Fruit fly (Drosophila melanogaster) whole organism, wandering third instar larva: ENCODE data around the gene Rac2.

Experiments used
- CrebA ChIP-seq: fragments of 200-800 bp; sonication (Bioruptor generic); optimal IDR thresholded peaks from 2 replicates; lab custom pipeline; 2016; ENCODE audit warnings: missing biosample characterization, mild to moderate bottlenecking, missing genetic modification characterization, borderline replicate concordance
- fru ChIP-seq: fragments of 200-800 bp; sonication (Bioruptor generic); optimal IDR thresholded peaks from 3 replicates; lab custom pipeline; 2016; ENCODE audit warnings: missing biosample characterization, mild to moderate bottlenecking, missing genetic modification characterization
- h ChIP-seq: fragments of 200-800 bp; sonication (Bioruptor generic); optimal IDR thresholded peaks from 3 replicates; lab custom pipeline; 2016; ENCODE audit warnings: missing biosample characterization, mild to moderate bottlenecking, missing genetic modification characterization
- sage ChIP-seq: fragments of 200-800 bp; sonication (Bioruptor generic); optimal IDR thresholded peaks from 2 replicates; lab custom pipeline; 2016; ENCODE audit warnings: missing biosample characterization, mild to moderate bottlenecking, missing genetic modification characterization
- usp ChIP-seq: fragments of >200 bp; optimal IDR thresholded peaks from 2 replicates; lab custom pipeline; 2017; ENCODE audit warnings: missing biosample characterization, missing genetic modification characterization

DNA sequence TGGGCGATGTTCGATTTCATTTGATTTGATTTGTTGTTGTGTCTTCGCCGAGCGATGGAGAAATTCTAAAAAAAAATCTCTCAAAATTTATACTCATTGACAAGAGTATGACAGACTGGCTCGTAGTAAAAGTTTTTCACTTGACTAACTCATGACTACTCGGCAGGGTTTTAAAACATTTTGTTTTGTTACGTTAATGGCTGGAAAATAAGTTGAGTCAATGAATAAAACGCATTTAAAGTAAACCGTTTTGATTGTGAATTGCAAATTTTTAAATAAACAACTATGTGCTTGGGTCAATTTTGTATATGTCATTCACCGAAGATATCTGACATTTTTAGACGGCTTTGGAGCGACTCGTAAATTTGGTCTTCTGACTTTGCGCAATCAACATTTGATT, 30.9 kb downstream of the Rac2 start, which contains the start of gene CG8560:
- no peak for TF ChIP-seq fru (GFP tag; lab: Kevin White, UChicago)
- no peak for TF ChIP-seq CrebA (GFP tag; lab: Kevin White, UChicago)
- TF ChIP-seq usp (GFP tag; lab: Kevin White, UChicago): no peak
- TF ChIP-seq sage (GFP tag; lab: Kevin White, UChicago): no peak
- no peak for TF ChIP-seq h
